Worm (Caenorhabditis elegans): Measurements from ENCODE around the gene ZK353.3.

ce11 chrIII:8395685-8396084 lies at the start of gene ZK353.3:
- TF ChIP-seq him-1 (tag; optimal IDR thresholded peaks at IDR 0.05) (no peak), dao-5 (tag; optimal IDR thresholded peaks at IDR 0.05) (no peak)
